Worm (Caenorhabditis elegans): ENCODE measurements around the gene ugt-21.

Gene ugt-21

DNA sequence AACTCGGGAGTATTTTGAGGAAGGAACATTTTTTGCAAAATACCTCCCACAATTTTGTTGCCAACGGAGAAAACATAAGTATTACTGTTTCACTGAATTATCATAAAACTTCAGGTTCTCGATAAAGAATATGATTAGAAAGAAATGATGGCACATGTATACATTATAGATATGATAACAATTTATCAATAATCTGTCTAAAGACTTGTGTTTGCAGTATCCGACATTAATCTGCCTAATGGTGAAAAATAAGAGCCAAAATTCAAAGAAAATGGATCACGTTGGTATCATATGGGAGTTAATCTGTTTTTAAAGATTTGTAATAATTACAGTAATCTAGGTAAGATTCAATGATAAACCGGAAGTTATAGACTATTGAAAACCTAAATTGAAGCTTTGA lies 20.5 kb downstream of the ugt-21 start:
- no peak for TF ChIP-seq zfp-3 (GFP tag; conservative IDR thresholded peaks at IDR 0.05)
- TF ChIP-seq lsy-2 (tag; optimal IDR thresholded peaks at IDR 0.05): no peak
- TF ChIP-seq set-16 (GFP tag; IDR thresholded peaks at IDR 0.05): no peak
- no peak for TF ChIP-seq lim-7 (GFP tag; IDR thresholded peaks at IDR 0.05)
- no peak for TF ChIP-seq madf-9 (GFP tag; conservative IDR thresholded peaks at IDR 0.05)
- TF ChIP-seq jun-1 (tag; optimal IDR thresholded peaks at IDR 0.05): no peak
- no peak for TF ChIP-seq lin-13 (GFP tag; optimal IDR thresholded peaks at IDR 0.05)
- TF ChIP-seq hlh-11 (tag; optimal IDR thresholded peaks at IDR 0.05): no peak
- TF ChIP-seq arid-1 (GFP tag; conservative IDR thresholded peaks at IDR 0.05): no peak
- no peak for TF ChIP-seq hif-1 (tag; optimal IDR thresholded peaks at IDR 0.05)
- TF ChIP-seq duxl-1 (tag; optimal IDR thresholded peaks at IDR 0.05; ENCODE audit: poor library complexity): no peak
- no peak for TF ChIP-seq lin-15B (tag; optimal IDR thresholded peaks at IDR 0.05)
- no peak for TF ChIP-seq nhr-6 (tag; optimal IDR thresholded peaks at IDR 0.05)
- no peak for TF ChIP-seq ctbp-1 (GFP tag; IDR thresholded peaks at IDR 0.05)
- TF ChIP-seq F49E8.2 (tag; optimal IDR thresholded peaks at IDR 0.05; ENCODE audit: borderline replicate concordance): no peak
- no peak for TF ChIP-seq nhr-10 (tag; optimal IDR thresholded peaks at IDR 0.05)
- TF ChIP-seq dmd-8 (GFP tag; IDR thresholded peaks at IDR 0.05): no peak
- TF ChIP-seq nhr-11 (tag; optimal IDR thresholded peaks at IDR 0.05): no peak
- TF ChIP-seq spr-3 (GFP tag; optimal IDR thresholded peaks at IDR 0.05): no peak
- TF ChIP-seq aly-2 (tag; optimal IDR thresholded peaks at IDR 0.05): no peak

- TF ChIP-seq nhr-41 (GFP tag; IDR thresholded peaks at IDR 0.05) (no peak), nhr-10 (tag; optimal IDR thresholded peaks at IDR 0.05) (no peak), daf-8 (GFP tag; IDR thresholded peaks at IDR 0.05) (no peak), mxl-2 (GFP tag; conservative IDR thresholded peaks at IDR 0.05) (no peak), mes-2 (tag; optimal IDR thresholded peaks at IDR 0.05; ENCODE audit: poor library complexity, severe bottlenecking) (no peak), ceh-44 (GFP tag; IDR thresholded peaks at IDR 0.05) (no peak), ZK546.5 (tag; optimal IDR thresholded peaks at IDR 0.05) (no peak), mxl-3 (GFP tag; optimal IDR thresholded peaks at IDR 0.05) (no peak), attf-4 (tag; optimal IDR thresholded peaks at IDR 0.05) (no peak), lim-7 (GFP tag; IDR thresholded peaks at IDR 0.05) (no peak), Y75B8A.6 (GFP tag; IDR thresholded peaks at IDR 0.05) (no peak), nhr-237 (tag; optimal IDR thresholded peaks at IDR 0.05) (no peak), gei-8 (GFP tag; optimal IDR thresholded peaks at IDR 0.05) (no peak), ceh-28 (tag; optimal IDR thresholded peaks at IDR 0.05) (no peak), F44E2.7 (GFP tag; IDR thresholded peaks at IDR 0.05) (no peak), F26F4.8 (GFP tag; conservative IDR thresholded peaks at IDR 0.05) (no peak), nhr-28 (tag; optimal IDR thresholded peaks at IDR 0.05) (no peak), F10B5.3 (tag; optimal IDR thresholded peaks at IDR 0.05) (no peak), vab-7 (GFP tag; IDR thresholded peaks at IDR 0.05) (no peak), fkh-10 (GFP tag; optimal IDR thresholded peaks at IDR 0.05) (no peak)
These were observed 23.0 kb downstream of the ugt-21 start for ce11 chrIV:9523139-9523538.

ce11 chrIV:9524849-9525460 lies 24.8 kb downstream of the ugt-21 start, which contains the start of gene ndua-5:
ndua-5 (minus strand) TSS chrIV:9524899.
- TF ChIP-seq dve-1 (tag; optimal IDR thresholded peaks at IDR 0.05; ENCODE audit: insufficient read depth) (peak; percentile 34), arid-1 (GFP tag; conservative IDR thresholded peaks at IDR 0.05) (no peak), aha-1 (tag) (peak; percentile 9), lim-7 (GFP tag; IDR thresholded peaks at IDR 0.05) (no peak), R02D3.7 (tag; optimal IDR thresholded peaks at IDR 0.05) (no peak), nhr-48 (tag; optimal IDR thresholded peaks at IDR 0.05) (no peak), nhr-11 (tag; optimal IDR thresholded peaks at IDR 0.05) (no peak), tra-1 (GFP tag; IDR thresholded peaks at IDR 0.05) (no peak), daf-12 (tag; optimal IDR thresholded peaks at IDR 0.05) (no peak), hlh-30 (tag; optimal IDR thresholded peaks at IDR 0.05; ENCODE audit: insufficient read depth) (peak; percentile 12), fos-1 (tag; optimal IDR thresholded peaks at IDR 0.05) (no peak), F49E8.2 (tag; optimal IDR thresholded peaks at IDR 0.05; ENCODE audit: borderline replicate concordance) (no peak), T20F7.1 (GFP tag; optimal IDR thresholded peaks at IDR 0.05) (peak; percentile 96), F26F4.8 (GFP tag; conservative IDR thresholded peaks at IDR 0.05) (no peak), Y5F2A.4 (GFP tag; optimal IDR thresholded peaks at IDR 0.05) (no peak), nhr-237 (tag; optimal IDR thresholded peaks at IDR 0.05) (no peak), nhr-111 (GFP tag; optimal IDR thresholded peaks at IDR 0.05) (no peak)
